Worm (Caenorhabditis elegans): ENCODE measurements around the gene T02G5.3.

ce11 chrII:7139064-7139463, 45.9 kb downstream of the T02G5.3 start:
- TF ChIP-seq dmd-4 (tag; optimal IDR thresholded peaks at IDR 0.05) (no peak), nhr-25 (tag; optimal IDR thresholded peaks at IDR 0.05) (no peak), unc-55 (GFP tag; optimal IDR thresholded peaks at IDR 0.05) (no peak), nhr-11 (tag; optimal IDR thresholded peaks at IDR 0.05) (no peak), snpc-4 (tag; optimal IDR thresholded peaks at IDR 0.05) (no peak), zag-1 (tag; optimal IDR thresholded peaks at IDR 0.05) (no peak), lin-39 (tag; optimal IDR thresholded peaks at IDR 0.05) (no peak), elt-3 (tag; optimal IDR thresholded peaks at IDR 0.05) (no peak), mdl-1 (tag; optimal IDR thresholded peaks at IDR 0.05) (no peak)
